Worm (Caenorhabditis elegans): ENCODE measurements around the gene cbp-2.

- TF ChIP-seq snpc-4 (tag; optimal IDR thresholded peaks at IDR 0.05) = no peak
- no peak for TF ChIP-seq F10B5.3 (tag; optimal IDR thresholded peaks at IDR 0.05)
- TF ChIP-seq D1046.2 (GFP tag; IDR thresholded peaks at IDR 0.05) = no peak
- TF ChIP-seq tag-97 (GFP tag; IDR thresholded peaks at IDR 0.05) = no peak
- TF ChIP-seq ztf-11 (tag; optimal IDR thresholded peaks at IDR 0.05) = no peak
Measured at ce11 chrIII:9927378-9927777, 4.4 kb downstream of the cbp-2 start, which contains the start of gene ttr-2.

All from whole organism, L4 larva.